Fruit fly (Drosophila melanogaster) whole organism, wandering third instar larva: Measurements from ENCODE around the gene CG6325.

Experiments used
- Abd-B ChIP-seq: fragments of >200 bp; optimal IDR thresholded peaks from 2 replicates; lab custom pipeline; 2017; ENCODE audit warnings: missing biosample characterization, missing genetic modification characterization
- CG9705 ChIP-seq: fragments of 200-800 bp; sonication (Bioruptor generic); optimal IDR thresholded peaks from 2 replicates; lab custom pipeline; 2018; ENCODE audit warnings: missing biosample characterization, mild to moderate bottlenecking, missing genetic modification characterization
- CrebA ChIP-seq: fragments of 200-800 bp; sonication (Bioruptor generic); optimal IDR thresholded peaks from 2 replicates; lab custom pipeline; 2016; ENCODE audit warnings: missing biosample characterization, mild to moderate bottlenecking, missing genetic modification characterization, borderline replicate concordance
- Dfd ChIP-seq: fragments of >200 bp; optimal IDR thresholded peaks from 2 replicates; lab custom pipeline; 2017; ENCODE audit warnings: missing biosample characterization, missing genetic modification characterization
- Dif ChIP-seq: fragments of 200-275, 200-300 bp; sonication (Bioruptor generic); optimal IDR thresholded peaks from 2 replicates; lab custom pipeline; 2018; ENCODE audit warnings: missing biosample characterization, missing genetic modification characterization; ENCODE audit not compliant: partially characterized antibody
- GATAd ChIP-seq: sonication (Bioruptor generic); optimal IDR thresholded peaks from 2 replicates; lab custom pipeline; 2016; ENCODE audit warnings: missing biosample characterization, missing genetic modification characterization
- HLH106 ChIP-seq: fragments of 200-800 bp; optimal IDR thresholded peaks from 3 replicates; lab custom pipeline; 2019; ENCODE audit warnings: missing biosample characterization, mild to moderate bottlenecking, missing genetic modification characterization, moderate library complexity
- Hnf4 ChIP-seq: fragments of 200-800 bp; sonication (Bioruptor generic); optimal IDR thresholded peaks from 2 replicates; lab custom pipeline; 2016; ENCODE audit warnings: missing biosample characterization, mild to moderate bottlenecking, missing genetic modification characterization
- Hr78 ChIP-seq: fragments of >200 bp; optimal IDR thresholded peaks from 2 replicates; lab custom pipeline; 2017; ENCODE audit warnings: missing biosample characterization, missing genetic modification characterization
- Hr83 ChIP-seq: fragments of 200-300 bp; sonication (Bioruptor generic); optimal IDR thresholded peaks from 2 replicates; lab custom pipeline; 2016; ENCODE audit warnings: missing biosample characterization, mild to moderate bottlenecking, missing genetic modification characterization, moderate library complexity; ENCODE audit not compliant: poor library complexity, severe bottlenecking
- Jra ChIP-seq: sonication (Bioruptor generic); optimal IDR thresholded peaks from 2 replicates; lab custom pipeline; 2016; ENCODE audit warnings: missing biosample characterization, missing genetic modification characterization
- Mio ChIP-seq: sonication (Bioruptor generic); optimal IDR thresholded peaks from 2 replicates; lab custom pipeline; 2016; ENCODE audit warnings: missing biosample characterization, missing genetic modification characterization
- Myc ChIP-seq: fragments of >200 bp; optimal IDR thresholded peaks from 2 replicates; lab custom pipeline; 2017
- OdsH ChIP-seq: fragments of 200-800 bp; sonication (Bioruptor generic); optimal IDR thresholded peaks from 2 replicates; lab custom pipeline; 2016; ENCODE audit warnings: missing biosample characterization, mild to moderate bottlenecking, missing genetic modification characterization
- Rel ChIP-seq, 2 experiments: fragments of 200-800 bp; sonication (Bioruptor generic) in 1 of 2; optimal IDR thresholded peaks; 2 replicates in 1 of 2; 3 replicates in 1 of 2; lab custom pipeline; 2016 to 2019; ENCODE audit warnings: mild to moderate bottlenecking in 2 of 2, missing biosample characterization in 2 of 2, missing genetic modification characterization in 2 of 2, moderate library complexity in 1 of 2
- Vsx2 ChIP-seq: fragments of 200-300, 225-300 bp; sonication (Bioruptor generic); optimal IDR thresholded peaks from 2 replicates; lab custom pipeline; 2018; ENCODE audit warnings: missing biosample characterization, missing genetic modification characterization; ENCODE audit not compliant: partially characterized antibody
- dl ChIP-seq, 2 experiments: fragments of 175-275, 200-275 bp in 1 of 2; fragments of 200-275 bp in 1 of 2; sonication (Bioruptor generic); optimal IDR thresholded peaks; lab custom pipeline; 2018; ENCODE audit warnings: mild to moderate bottlenecking in 2 of 2, missing biosample characterization in 2 of 2, missing genetic modification characterization in 2 of 2, moderate library complexity in 2 of 2; ENCODE audit not compliant: partially characterized antibody in 2 of 2, insufficient read depth in 1 of 2
- dmrt93B ChIP-seq: fragments of 200-800 bp; sonication (Bioruptor generic); optimal IDR thresholded peaks from 2 replicates; lab custom pipeline; 2018; ENCODE audit warnings: missing biosample characterization, mild to moderate bottlenecking, missing genetic modification characterization
- dsf ChIP-seq: sonication (Bioruptor generic); optimal IDR thresholded peaks from 2 replicates; lab custom pipeline; 2016; ENCODE audit warnings: missing biosample characterization, missing genetic modification characterization, borderline replicate concordance
- ey ChIP-seq: fragments of 200-800 bp; sonication (Bioruptor generic); optimal IDR thresholded peaks from 2 replicates; lab custom pipeline; 2016; ENCODE audit warnings: missing biosample characterization, missing genetic modification characterization
- foxo ChIP-seq, 2 experiments: fragments of 200-800 bp; sonication (Bioruptor generic); optimal IDR thresholded peaks; 2 replicates in 1 of 2; 3 replicates in 1 of 2; lab custom pipeline; 2016 to 2017; ENCODE audit warnings: missing biosample characterization in 2 of 2, missing genetic modification characterization in 2 of 2
- fru ChIP-seq: fragments of 200-800 bp; sonication (Bioruptor generic); optimal IDR thresholded peaks from 3 replicates; lab custom pipeline; 2016; ENCODE audit warnings: missing biosample characterization, mild to moderate bottlenecking, missing genetic modification characterization
- h ChIP-seq: fragments of 200-800 bp; sonication (Bioruptor generic); optimal IDR thresholded peaks from 3 replicates; lab custom pipeline; 2016; ENCODE audit warnings: missing biosample characterization, mild to moderate bottlenecking, missing genetic modification characterization
- jim ChIP-seq: fragments of 175-275, 200-325 bp; sonication (Bioruptor generic); optimal IDR thresholded peaks from 2 replicates; lab custom pipeline; 2016; ENCODE audit warnings: missing biosample characterization, mild to moderate bottlenecking, missing genetic modification characterization
- lola ChIP-seq: fragments of >200 bp; optimal IDR thresholded peaks from 2 replicates; lab custom pipeline; 2017; ENCODE audit warnings: missing biosample characterization, missing genetic modification characterization
- pan ChIP-seq: fragments of >200 bp; optimal IDR thresholded peaks from 2 replicates; lab custom pipeline; 2017
- psq ChIP-seq: fragments of 200-800 bp; sonication (Bioruptor generic); optimal IDR thresholded peaks from 3 replicates; lab custom pipeline; 2017; ENCODE audit warnings: missing biosample characterization, mild to moderate bottlenecking, missing genetic modification characterization, moderate library complexity
- rgr ChIP-seq: fragments of 200-800 bp; sonication (Bioruptor generic); optimal IDR thresholded peaks from 3 replicates; lab custom pipeline; 2016; ENCODE audit warnings: missing biosample characterization, mild to moderate bottlenecking, missing genetic modification characterization
- sv ChIP-seq: fragments of 200-800 bp; sonication (Bioruptor generic); optimal IDR thresholded peaks from 3 replicates; lab custom pipeline; 2016; ENCODE audit warnings: missing biosample characterization, missing genetic modification characterization
- tai ChIP-seq: sonication (Bioruptor generic); optimal IDR thresholded peaks from 2 replicates; lab custom pipeline; 2016; ENCODE audit warnings: missing biosample characterization, missing genetic modification characterization
- usp ChIP-seq: fragments of >200 bp; optimal IDR thresholded peaks from 2 replicates; lab custom pipeline; 2017; ENCODE audit warnings: missing biosample characterization, missing genetic modification characterization
- woc ChIP-seq: sonication (Bioruptor generic); optimal IDR thresholded peaks from 2 replicates; lab custom pipeline; 2016; ENCODE audit warnings: missing biosample characterization, mild to moderate bottlenecking, missing genetic modification characterization

CG6325 gene

DNA sequence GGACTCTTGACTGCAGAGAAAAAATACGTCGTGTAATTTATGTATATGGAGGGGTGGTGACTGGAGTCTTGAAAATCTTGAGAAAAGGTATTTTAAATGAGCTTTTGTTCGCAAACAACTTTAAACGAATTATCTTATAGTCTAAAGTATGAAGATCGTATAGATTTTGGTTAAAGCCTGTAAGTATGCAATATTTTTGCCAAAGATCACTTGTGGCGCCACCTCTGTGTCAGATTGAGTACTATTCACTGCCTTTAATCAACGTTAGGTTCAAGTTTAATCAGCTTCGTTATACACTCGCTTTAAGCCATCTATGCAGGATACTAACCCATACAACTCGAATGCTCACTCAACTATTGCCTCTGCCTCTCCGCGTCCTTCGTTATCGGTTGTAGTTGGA lies 29.9 kb upstream of the CG6325 start:
- TF ChIP-seq CG9705 (GFP tag; lab: Kevin White, UChicago) (no peak), Myc (lab: Kevin White, UChicago) (peak; percentile 52), Hnf4 (GFP tag; lab: Kevin White, UChicago) (no peak), OdsH (GFP tag; lab: Kevin White, UChicago) (no peak), GATAd (no peak)
- TF ChIP-seq, all 38 proteins: peak for 1

DNA sequence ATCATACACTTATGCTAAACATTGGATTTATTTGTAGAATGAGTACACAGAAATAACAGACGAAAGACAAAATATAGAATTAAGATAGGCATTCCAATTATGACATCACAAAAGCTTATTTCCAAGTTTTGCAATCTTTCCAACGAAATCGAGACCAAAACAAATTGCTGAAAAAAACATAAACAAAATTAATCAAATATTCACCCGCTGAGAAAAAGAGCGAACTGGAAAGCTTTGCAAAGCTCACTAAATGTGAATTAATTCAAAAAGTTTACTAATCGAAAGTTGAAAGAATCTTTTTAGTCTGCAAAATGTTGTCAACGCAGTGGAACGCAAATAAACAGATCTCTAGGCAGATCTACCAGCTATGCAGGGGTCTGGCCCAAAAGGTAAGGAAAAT lies 27.4 kb upstream of the CG6325 start, which contains the start of gene Cyp12e1:
Cyp12e1 (plus strand) TSS at position 301 of the 400 bp plus-strand sequence.
- TF ChIP-seq h (GFP tag; lab: Kevin White, UChicago) = no peak
- TF ChIP-seq CrebA = peak; percentile 53

DNA sequence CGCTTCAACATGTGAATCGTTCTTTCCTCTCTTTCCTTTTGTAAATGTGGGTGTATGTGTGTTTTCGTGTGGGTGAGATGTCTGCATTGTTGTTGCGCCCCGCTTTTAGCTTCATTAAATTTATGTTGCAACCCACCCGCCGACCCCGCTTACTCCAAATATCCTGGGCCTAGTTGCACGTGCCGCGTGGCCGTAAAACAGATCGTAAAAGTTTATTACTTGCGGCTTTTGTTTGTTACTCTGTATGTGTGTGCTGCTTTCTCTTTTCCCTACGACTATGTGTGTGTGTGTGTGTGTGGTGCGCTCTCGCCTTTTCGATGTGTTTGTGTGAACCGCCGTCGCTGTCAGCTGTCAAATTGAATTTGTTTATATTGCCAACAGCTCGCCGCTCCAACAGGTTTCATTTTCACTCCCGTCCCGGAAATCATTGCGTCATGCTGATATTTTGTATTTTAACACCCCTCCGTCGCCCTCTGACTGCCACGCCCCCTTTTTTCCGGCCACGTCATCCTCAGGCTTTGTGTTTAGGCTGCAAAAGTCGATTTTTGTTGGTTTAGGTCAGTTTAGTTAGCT lies 26.4 kb upstream of the CG6325 start:
- TF ChIP-seq Dfd (GFP tag; lab: Kevin White, UChicago) (peak; percentile 61), Dif (GFP tag; lab: Kevin White, UChicago) (no peak), pan (no peak)
- TF ChIP-seq, all 38 proteins: peak for 1

- no peak for TF ChIP-seq lola
- no peak for TF ChIP-seq dl (GFP tag; optimal IDR thresholded peaks at IDR 0.05; lab: Kevin White, UChicago; ENCODE audit: insufficient read depth in 1 of 2, partially characterized antibody in 2 of 2)
- TF ChIP-seq Myc (lab: Kevin White, UChicago) = no peak
- no peak for TF ChIP-seq sv (GFP tag; lab: Kevin White, UChicago)
- no peak for TF ChIP-seq Mio (GFP tag; lab: Kevin White, UChicago)
- no peak for TF ChIP-seq usp (GFP tag; lab: Kevin White, UChicago)
- TF ChIP-seq dmrt93B = no peak
- no peak for TF ChIP-seq CrebA
- TF ChIP-seq OdsH (GFP tag; lab: Kevin White, UChicago) = no peak
- TF ChIP-seq Hr83 (GFP tag; lab: Kevin White, UChicago) = no peak
- TF ChIP-seq dsf (GFP tag; lab: Kevin White, UChicago) = no peak
- no peak for TF ChIP-seq Dfd (GFP tag; lab: Kevin White, UChicago)
- TF ChIP-seq CG9705 (GFP tag; lab: Kevin White, UChicago) = no peak
- TF ChIP-seq Abd-B (GFP tag; lab: Kevin White, UChicago) = no peak
- no peak for TF ChIP-seq Hr78
Measured at dm6 chr3R:10431089-10431488, 24.0 kb upstream of the CG6325 start.

DNA sequence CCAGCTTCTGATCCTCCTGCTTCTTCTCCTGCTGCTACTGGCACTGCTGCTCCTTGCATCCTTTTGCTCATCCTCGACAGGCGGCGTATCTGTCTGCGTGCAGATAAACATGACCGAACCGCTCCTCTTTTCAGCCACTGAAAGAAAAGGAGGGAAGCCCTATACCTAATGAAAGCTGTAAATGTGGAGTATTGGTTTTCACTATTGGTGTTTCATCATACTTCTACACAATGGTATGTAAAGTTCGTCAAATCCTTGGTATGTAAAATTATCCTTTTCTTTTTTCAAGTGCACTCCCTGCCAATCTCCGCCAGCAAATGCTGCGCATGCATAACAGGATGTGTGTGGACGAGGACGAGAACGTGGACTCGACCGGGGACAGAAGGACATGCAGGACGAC lies 21.2 kb upstream of the CG6325 start, which contains the start of gene CG46270:
CG46270 (minus strand) TSS at position 101 of the 400 bp plus-strand sequence.
- TF ChIP-seq CG9705 (GFP tag; lab: Kevin White, UChicago) (no peak), Dif (GFP tag; lab: Kevin White, UChicago) (no peak), Vsx2 (GFP tag; lab: Kevin White, UChicago) (no peak), Jra (GFP tag; lab: Kevin White, UChicago) (no peak), usp (GFP tag; lab: Kevin White, UChicago) (no peak), lola (no peak), dl (GFP tag; optimal IDR thresholded peaks at IDR 0.05; lab: Kevin White, UChicago; ENCODE audit: insufficient read depth in 1 of 2, partially characterized antibody in 2 of 2) (no peak), dsf (GFP tag; lab: Kevin White, UChicago) (no peak), ey (GFP tag; lab: Kevin White, UChicago) (no peak)

dm6 chr3R:10421167-10421566 lies 14.1 kb upstream of the CG6325 start:
- no peak for TF ChIP-seq h (GFP tag; lab: Kevin White, UChicago)
- no peak for TF ChIP-seq Mio (GFP tag; lab: Kevin White, UChicago)
- peak; percentile 66 for TF ChIP-seq Dfd (GFP tag; lab: Kevin White, UChicago)
- TF ChIP-seq rgr (GFP tag; lab: Kevin White, UChicago) = no peak
- no peak for TF ChIP-seq Hr83 (GFP tag; lab: Kevin White, UChicago)

DNA sequence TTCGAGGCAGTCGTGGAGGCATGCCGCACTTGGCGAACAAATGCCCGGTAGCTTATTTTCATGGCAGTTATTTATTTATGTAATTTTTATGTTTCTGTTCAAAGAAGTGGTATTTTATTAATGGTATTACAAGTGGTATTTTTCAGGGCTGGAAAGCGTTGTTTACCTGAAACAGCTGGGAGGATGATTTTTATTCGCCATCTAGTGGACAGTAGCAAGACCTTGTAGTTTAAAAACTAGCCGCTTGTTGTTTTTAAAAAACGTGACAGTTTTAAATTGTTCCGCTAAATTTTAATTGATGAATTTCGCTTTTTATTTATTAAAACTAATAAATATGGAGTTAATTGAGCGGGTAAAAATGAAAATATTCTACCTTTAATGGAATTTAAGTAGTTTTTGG lies 8.8 kb upstream of the CG6325 start, which contains the start of gene CG6345:
CG6345 (minus strand) TSS at position 124 of the 400 bp plus-strand sequence.
- TF ChIP-seq foxo (GFP tag; optimal IDR thresholded peaks at IDR 0.05; lab: Kevin White, UChicago) (peak in 1 of 2 experiments; percentile 73), HLH106 (tag; lab: Kevin White, UChicago) (peak; percentile 53), CG9705 (GFP tag; lab: Kevin White, UChicago) (peak; percentile 37), rgr (GFP tag; lab: Kevin White, UChicago) (peak; percentile 65), sv (GFP tag; lab: Kevin White, UChicago) (peak; percentile 61), jim (GFP tag; lab: Kevin White, UChicago) (no peak), Dfd (GFP tag; lab: Kevin White, UChicago) (no peak), Mio (GFP tag; lab: Kevin White, UChicago) (no peak), Hr83 (GFP tag; lab: Kevin White, UChicago) (peak; percentile 75), Rel (GFP tag; optimal IDR thresholded peaks at IDR 0.05; lab: Kevin White, UChicago) (no peak), Rel (tag; optimal IDR thresholded peaks at IDR 0.05; lab: Kevin White, UChicago) (no peak), woc (no peak), fru (GFP tag; lab: Kevin White, UChicago) (peak; percentile 63), psq (GFP tag; lab: Kevin White, UChicago) (peak; percentile 28), usp (GFP tag; lab: Kevin White, UChicago) (no peak), Hr78 (no peak), tai (no peak), Vsx2 (GFP tag; lab: Kevin White, UChicago) (no peak), ey (GFP tag; lab: Kevin White, UChicago) (peak; percentile 22), OdsH (GFP tag; lab: Kevin White, UChicago) (peak; percentile 68), dsf (GFP tag; lab: Kevin White, UChicago) (no peak), lola (no peak)
